Worm (Caenorhabditis elegans): ENCODE measurements around the gene Y32F6B.1.

DNA sequence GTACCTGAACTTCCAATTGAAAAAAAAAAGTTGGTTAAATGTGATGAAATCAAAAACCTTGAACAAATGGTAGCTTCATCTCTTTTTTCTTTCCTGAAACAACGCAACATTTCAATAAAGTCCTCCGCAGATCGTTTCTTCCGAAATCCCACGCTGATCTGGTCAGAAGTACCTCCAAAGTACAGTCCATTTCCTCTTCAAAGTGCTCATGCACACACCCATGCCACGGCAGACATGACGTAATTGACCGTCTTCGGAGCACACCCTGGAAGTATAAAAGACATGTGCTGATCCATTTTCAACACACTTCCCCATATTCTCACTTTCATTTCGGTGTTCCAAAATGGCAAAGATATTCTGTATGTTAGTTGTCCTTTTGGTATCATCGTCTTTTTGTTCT, 19.4 kb upstream of the Y32F6B.1 start, which contains the start of gene C35A5.10:
- TF ChIP-seq lin-38 (GFP tag; IDR thresholded peaks at IDR 0.05) (no peak), egl-27 (tag; optimal IDR thresholded peaks at IDR 0.05) (no peak), nhr-11 (tag; optimal IDR thresholded peaks at IDR 0.05) (no peak), nhr-25 (tag; optimal IDR thresholded peaks at IDR 0.05; ENCODE audit: borderline replicate concordance, insufficient read depth) (no peak), nhr-42 (GFP tag; IDR thresholded peaks at IDR 0.05) (no peak), lin-39 (tag; optimal IDR thresholded peaks at IDR 0.05) (no peak), zfp-2 (tag; optimal IDR thresholded peaks at IDR 0.05) (no peak), snpc-4 (tag; optimal IDR thresholded peaks at IDR 0.05) (no peak), ceh-44 (GFP tag; IDR thresholded peaks at IDR 0.05) (no peak), sdz-12 (GFP tag; optimal IDR thresholded peaks at IDR 0.05) (no peak), fos-1 (tag; optimal IDR thresholded peaks at IDR 0.05) (no peak)

Data from whole organism, L4 larva.